Worm (Caenorhabditis elegans) whole organism, L2 larva: ENCODE results near the gene gmap-1.
A peak's percentile ranks its signal among the peaks of the same experiment; 100 is the strongest.

Source experiments
- C34F6.9 ChIP-seq: fragments of 150-350 bp; optimal IDR thresholded peaks from 2 replicates; lab custom pipeline; 2014; ENCODE audit warnings: missing biosample characterization, missing genetic modification characterization
- F13H6.1 ChIP-seq: sonication (generic microtip); optimal IDR thresholded peaks from 2 replicates; lab custom pipeline; 2016; ENCODE audit warnings: missing genetic modification characterization, missing compliant biosample characterization
- R02D3.7 ChIP-seq: fragments of 150-350 bp; optimal IDR thresholded peaks from 2 replicates; lab custom pipeline; 2014; ENCODE audit warnings: missing biosample characterization, missing genetic modification characterization
- Y55F3AM.14 ChIP-seq: fragments of 200-800 bp; sonication (Bioruptor generic); optimal IDR thresholded peaks from 2 replicates; lab custom pipeline; 2018; ENCODE audit warnings: mild to moderate bottlenecking, missing genetic modification characterization, missing compliant biosample characterization
- ZK546.5 ChIP-seq: sonication (generic microtip); optimal IDR thresholded peaks from 2 replicates; lab custom pipeline; 2017; ENCODE audit warnings: missing biosample characterization, missing genetic modification characterization
- alr-1 ChIP-seq: fragments of 150-350 bp; optimal IDR thresholded peaks from 2 replicates; lab custom pipeline; 2014; ENCODE audit warnings: missing biosample characterization, missing genetic modification characterization
- aly-2 ChIP-seq: fragments of 150-350 bp; optimal IDR thresholded peaks from 2 replicates; lab custom pipeline; 2014; ENCODE audit warnings: missing biosample characterization, missing genetic modification characterization
- blmp-1 ChIP-seq: sonication (generic microtip); optimal IDR thresholded peaks from 2 replicates; lab custom pipeline; 2017; ENCODE audit warnings: missing genetic modification characterization, mild to moderate bottlenecking, missing compliant biosample characterization, antibody characterized with exemption, moderate library complexity; ENCODE audit not compliant: insufficient read depth
- crh-2 ChIP-seq: sonication (generic microtip); optimal IDR thresholded peaks from 2 replicates; lab custom pipeline; 2017; ENCODE audit warnings: missing biosample characterization, missing genetic modification characterization
- egl-27 ChIP-seq: sonication (generic microtip); optimal IDR thresholded peaks from 3 replicates; lab custom pipeline; 2017; ENCODE audit warnings: missing biosample characterization, missing genetic modification reagents, missing genetic modification characterization
- fos-1 ChIP-seq: fragments of 150-350 bp; optimal IDR thresholded peaks from 2 replicates; lab custom pipeline; 2014; ENCODE audit warnings: missing biosample characterization, missing genetic modification characterization
- gmeb-1 ChIP-seq: fragments of 150-350 bp; optimal IDR thresholded peaks from 2 replicates; lab custom pipeline; 2014; ENCODE audit warnings: missing biosample characterization, missing genetic modification characterization
- lin-11 ChIP-seq: fragments of 150-350 bp; sonication (generic microtip); optimal IDR thresholded peaks from 2 replicates; lab custom pipeline; 2014; ENCODE audit warnings: missing biosample characterization, missing genetic modification characterization, inconsistent platforms, mixed read lengths
- lsy-2 ChIP-seq, 2 experiments: fragments of 150-350 bp in 1 of 2; sonication (generic microtip) in 1 of 2; optimal IDR thresholded peaks; 2 replicates each; lab custom pipeline; 2014 to 2017; ENCODE audit warnings: missing biosample characterization in 2 of 2, missing genetic modification characterization in 2 of 2
- nhr-11 ChIP-seq: fragments of 150-350 bp; optimal IDR thresholded peaks from 2 replicates; lab custom pipeline; 2014; ENCODE audit warnings: missing biosample characterization, missing genetic modification characterization
- nhr-129 ChIP-seq: fragments of 150-350 bp; optimal IDR thresholded peaks from 2 replicates; lab custom pipeline; 2014; ENCODE audit warnings: missing biosample characterization, missing genetic modification characterization
- nhr-21 ChIP-seq: fragments of 150-350 bp; optimal IDR thresholded peaks from 2 replicates; lab custom pipeline; 2014; ENCODE audit warnings: missing biosample characterization, missing genetic modification characterization
- nhr-237 ChIP-seq: fragments of 150-350 bp; optimal IDR thresholded peaks from 2 replicates; lab custom pipeline; 2014; ENCODE audit warnings: missing biosample characterization, missing genetic modification characterization
- nhr-25 ChIP-seq: fragments of 150-350 bp; sonication (generic microtip); optimal IDR thresholded peaks from 3 replicates; lab custom pipeline; 2014; ENCODE audit warnings: missing biosample characterization, missing genetic modification characterization
- peb-1 ChIP-seq: fragments of 150-350 bp; optimal IDR thresholded peaks from 2 replicates; lab custom pipeline; 2014; ENCODE audit warnings: missing biosample characterization, missing genetic modification characterization
- sma-3 ChIP-seq: sonication (generic microtip); optimal IDR thresholded peaks from 2 replicates; lab custom pipeline; 2016; ENCODE audit warnings: missing genetic modification reagents, missing genetic modification characterization, missing compliant biosample characterization
- sma-9 ChIP-seq, 2 experiments: fragments of 150-350 bp in 1 of 2; sonication (generic microtip) in 1 of 2; optimal IDR thresholded peaks; 2 replicates each; lab custom pipeline; 2014 to 2016; ENCODE audit warnings: missing genetic modification characterization in 2 of 2, mild to moderate bottlenecking in 1 of 2, missing biosample characterization in 1 of 2, missing compliant biosample characterization in 1 of 2, missing genetic modification reagents in 1 of 2, moderate library complexity in 1 of 2
- snpc-4 ChIP-seq: fragments of 150-350 bp; optimal IDR thresholded peaks from 2 replicates; lab custom pipeline; 2014; ENCODE audit warnings: missing biosample characterization, missing genetic modification characterization
- unc-39 ChIP-seq: fragments of 150-350 bp; optimal IDR thresholded peaks from 2 replicates; lab custom pipeline; 2014; ENCODE audit warnings: missing biosample characterization, missing genetic modification characterization
- unc-55 ChIP-seq: fragments of 150-350 bp; sonication (generic microtip); optimal IDR thresholded peaks from 3 replicates; lab custom pipeline; 2014; ENCODE audit warnings: missing biosample characterization, missing genetic modification reagents, missing genetic modification characterization
- unc-62 ChIP-seq: fragments of 150-350 bp; optimal IDR thresholded peaks from 2 replicates; lab custom pipeline; 2014; ENCODE audit warnings: missing biosample characterization, missing genetic modification reagents, missing genetic modification characterization
- zag-1 ChIP-seq: fragments of 150-350 bp; optimal IDR thresholded peaks from 2 replicates; lab custom pipeline; 2014; ENCODE audit warnings: missing biosample characterization, missing genetic modification characterization
- ztf-4 ChIP-seq: fragments of 150-350 bp; optimal IDR thresholded peaks from 2 replicates; lab custom pipeline; 2014; ENCODE audit warnings: missing biosample characterization, missing genetic modification characterization

The gmap-1 gene

DNA sequence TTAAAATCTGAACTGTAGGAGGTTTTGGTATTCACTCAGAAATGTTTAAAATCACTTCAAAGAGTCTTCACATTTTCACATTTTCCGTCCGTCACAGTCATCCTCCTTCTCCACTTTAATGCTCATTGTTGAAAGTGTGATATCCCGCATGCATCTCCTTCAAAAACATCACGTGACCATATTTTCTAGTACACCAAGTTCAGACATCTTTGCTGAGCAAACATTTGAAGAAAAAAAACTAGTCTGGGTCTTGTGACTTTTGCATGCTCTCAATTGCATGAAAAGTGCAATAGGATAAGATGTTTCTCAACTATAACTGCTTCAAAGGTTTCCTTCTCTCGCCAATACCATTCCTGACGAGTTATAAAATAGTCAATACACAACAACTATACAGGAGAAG, 20.6 kb downstream of the gmap-1 start (continued):
- TF ChIP-seq lsy-2 (tag; optimal IDR thresholded peaks at IDR 0.05; lab: Kevin White, UChicago): no peak
- no peak for TF ChIP-seq nhr-237 (tag; lab: Kevin White, UChicago)
- TF ChIP-seq nhr-129 (tag; lab: Kevin White, UChicago): peak; percentile 78

DNA sequence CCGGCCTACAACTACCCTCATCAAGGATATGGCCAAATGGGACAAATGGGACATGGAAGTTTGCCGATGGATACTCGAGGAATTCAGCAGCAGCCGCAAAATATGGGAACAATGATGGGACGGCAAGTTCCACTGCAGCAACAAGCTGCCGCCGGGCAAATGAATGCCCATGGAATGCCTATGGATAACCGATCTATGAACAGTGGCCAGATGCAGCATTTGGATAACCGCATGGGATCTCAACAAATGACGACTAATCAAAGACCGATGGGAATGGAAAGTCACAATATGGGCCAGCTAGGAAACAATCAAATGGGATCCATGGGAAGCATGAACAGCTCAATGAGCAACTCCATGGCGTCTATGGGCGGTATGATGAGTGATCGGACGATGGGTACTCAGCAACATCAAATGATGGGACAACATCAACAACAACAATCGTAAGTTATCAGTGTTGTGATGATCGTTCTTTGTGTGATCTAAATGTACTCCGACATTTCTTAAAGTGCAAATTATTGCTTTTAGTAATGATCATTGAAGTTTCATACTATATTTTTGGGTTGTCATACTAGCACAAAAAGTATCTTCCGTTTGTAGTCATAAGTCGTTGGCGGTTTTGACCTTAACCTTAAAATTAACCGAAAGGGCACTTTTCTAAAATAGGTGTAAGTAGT, 21.2 kb downstream of the gmap-1 start:
- TF ChIP-seq sma-9 (GFP tag; optimal IDR thresholded peaks at IDR 0.05; lab: Kevin White, UChicago) (peak; percentile 80), sma-9 (tag; optimal IDR thresholded peaks at IDR 0.05; lab: Kevin White, UChicago) (no peak), nhr-129 (tag; lab: Kevin White, UChicago) (peak; percentile 6), nhr-21 (tag; lab: Kevin White, UChicago) (peak; percentile 35), egl-27 (tag; lab: Kevin White, UChicago) (no peak)

DNA sequence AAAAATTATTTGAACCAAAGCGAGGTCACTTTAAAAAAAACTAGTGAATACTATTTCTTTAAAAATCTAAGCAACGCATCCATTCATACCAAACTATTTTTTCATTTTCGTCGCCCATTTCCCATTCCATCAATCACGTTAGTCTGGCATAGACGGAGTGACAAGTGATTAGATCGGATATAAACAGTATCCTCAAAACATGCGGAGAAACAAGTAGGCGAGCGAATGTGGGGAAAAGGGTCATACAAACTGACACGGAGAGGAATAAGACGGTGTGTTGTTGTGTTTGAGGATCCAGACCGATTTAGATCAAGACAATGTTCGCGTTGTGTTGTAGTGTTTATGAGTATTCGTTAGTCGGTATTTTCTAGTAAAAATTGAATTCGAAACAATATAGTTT, 22.3 kb downstream of the gmap-1 start:
- TF ChIP-seq C34F6.9 (tag; lab: Kevin White, UChicago) (no peak), unc-55 (GFP tag; lab: Kevin White, UChicago) (no peak), nhr-21 (tag; lab: Kevin White, UChicago) (peak; percentile 9), zag-1 (no peak)

DNA sequence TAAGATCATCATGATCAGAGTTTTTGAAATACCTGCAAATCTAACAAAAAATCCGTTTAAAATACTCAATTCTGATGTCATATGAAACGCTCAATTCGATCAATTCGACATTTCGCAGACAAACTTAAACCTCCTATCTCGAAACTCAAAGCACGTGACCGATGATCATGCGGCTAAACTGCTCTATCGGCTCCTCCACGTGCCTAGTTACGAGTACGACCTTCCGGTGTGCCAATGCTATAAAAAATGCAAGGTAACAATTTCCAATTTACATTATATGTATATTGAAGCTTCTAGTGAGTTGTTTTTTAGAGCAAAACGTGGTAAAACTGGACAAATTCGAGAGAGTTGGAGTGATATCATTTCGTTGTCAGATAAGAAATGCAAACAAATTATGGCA, 23.5 kb downstream of the gmap-1 start:
- TF ChIP-seq lsy-2 (tag; optimal IDR thresholded peaks at IDR 0.05; lab: Kevin White, UChicago): peak in 1 of 2 experiments; percentile 30
- no peak for TF ChIP-seq unc-55 (GFP tag; lab: Kevin White, UChicago)
- peak; percentile 7 for TF ChIP-seq fos-1 (tag; lab: Kevin White, UChicago)
- peak; percentile 51 for TF ChIP-seq crh-2
- no peak for TF ChIP-seq alr-1 (tag; lab: Kevin White, UChicago)
- TF ChIP-seq sma-9 (GFP tag; optimal IDR thresholded peaks at IDR 0.05; lab: Kevin White, UChicago): peak; percentile 50
- no peak for TF ChIP-seq sma-9 (tag; optimal IDR thresholded peaks at IDR 0.05; lab: Kevin White, UChicago)
- no peak for TF ChIP-seq peb-1
- TF ChIP-seq ztf-4 (tag; lab: Kevin White, UChicago): no peak
- no peak for TF ChIP-seq sma-3
- TF ChIP-seq C34F6.9 (tag; lab: Kevin White, UChicago): peak; percentile 48
- peak; percentile 5 for TF ChIP-seq gmeb-1
- peak; percentile 48 for TF ChIP-seq nhr-129 (tag; lab: Kevin White, UChicago)

DNA sequence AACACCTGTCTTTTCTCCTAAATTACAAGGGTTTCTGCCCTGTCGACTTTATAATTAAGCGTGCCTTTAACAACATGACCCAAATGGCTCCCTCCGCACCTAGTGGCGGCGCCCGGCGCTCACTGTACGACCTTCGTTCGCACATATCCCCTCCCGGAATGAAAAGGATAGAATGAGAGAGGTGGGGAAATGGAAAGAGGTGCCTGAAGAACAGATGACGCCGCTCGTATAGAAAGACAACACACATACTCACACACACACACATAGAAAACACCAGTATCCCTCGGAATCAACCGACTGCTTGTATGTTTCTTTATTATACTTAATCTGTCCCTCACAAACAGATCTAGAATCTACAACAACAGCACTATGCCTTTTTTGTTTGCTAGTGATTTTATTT, 24.9 kb downstream of the gmap-1 start:
- TF ChIP-seq unc-39 (tag; lab: Kevin White, UChicago) (no peak), aly-2 (tag; lab: Kevin White, UChicago) (no peak), Y55F3AM.14 (GFP tag; lab: Kevin White, UChicago) (no peak), lin-11 (tag; lab: Kevin White, UChicago) (no peak), peb-1 (no peak), nhr-11 (no peak)
- TF ChIP-seq, all 48 proteins: peak for 0

DNA sequence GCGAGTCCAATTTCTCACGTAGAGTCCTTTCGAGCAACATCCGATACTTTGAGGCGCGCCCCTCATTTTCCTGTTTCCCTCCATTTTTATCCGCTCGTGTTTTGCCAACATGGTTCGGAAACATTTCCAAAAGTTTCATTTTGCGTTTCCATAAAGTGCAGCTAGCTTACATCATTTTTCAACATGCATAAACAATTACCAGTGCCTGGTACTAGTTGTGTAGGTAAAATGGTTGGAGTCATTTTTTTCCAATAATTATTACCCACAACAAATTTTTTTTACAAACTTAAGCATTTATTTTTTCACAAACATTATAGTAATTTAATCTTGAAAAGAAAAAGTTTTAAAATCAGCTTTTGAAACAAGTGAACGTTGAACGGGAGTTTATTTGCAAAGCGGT, 26.1 kb downstream of the gmap-1 start:
- TF ChIP-seq snpc-4 (tag; lab: Kevin White, UChicago) (no peak), R02D3.7 (tag; lab: Kevin White, UChicago) (no peak), lsy-2 (tag; optimal IDR thresholded peaks at IDR 0.05; lab: Kevin White, UChicago) (no peak), ztf-4 (tag; lab: Kevin White, UChicago) (no peak), nhr-21 (tag; lab: Kevin White, UChicago) (no peak), F13H6.1 (no peak), ZK546.5 (no peak), lin-11 (tag; lab: Kevin White, UChicago) (no peak), nhr-25 (tag; lab: Kevin White, UChicago) (no peak), unc-62 (GFP tag; lab: Kevin White, UChicago) (no peak), nhr-11 (no peak)

DNA sequence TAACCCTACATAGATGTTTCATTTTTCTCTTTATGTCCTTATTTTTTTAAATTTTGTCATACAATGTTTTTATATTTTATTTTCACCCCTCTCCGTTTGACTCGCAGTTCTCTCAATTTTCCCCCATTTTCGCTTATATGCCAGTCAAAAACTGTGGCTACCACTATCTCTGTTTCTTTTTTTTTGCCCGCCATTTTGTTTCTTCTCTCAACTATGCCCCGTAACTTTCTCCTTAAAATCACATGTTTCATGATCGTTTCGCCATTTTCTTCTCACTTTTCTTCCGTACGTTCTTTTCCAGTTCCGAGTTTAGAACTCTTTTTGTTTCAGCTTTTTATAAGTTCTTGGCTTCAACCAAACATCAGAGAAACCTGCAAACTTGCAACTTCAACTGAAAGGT, 27.3 kb downstream of the gmap-1 start, which contains the start of gene pqn-18:
Gene pqn-18, plus strand, starts transcription at position 331 of the 400 bp plus-strand sequence.
- TF ChIP-seq crh-2: peak; percentile 22
- TF ChIP-seq egl-27 (tag; lab: Kevin White, UChicago): no peak
- TF ChIP-seq blmp-1: peak; percentile 36
